Worm (Caenorhabditis elegans) whole organism, L2 larva: ENCODE data around the gene sec-3.

Source experiments
- elt-3 ChIP-seq: sonication (generic microtip); optimal IDR thresholded peaks from 2 replicates; lab custom pipeline; 2017; ENCODE audit warnings: missing biosample characterization, missing genetic modification characterization
- lin-13 ChIP-seq: fragments of 150-350 bp; optimal IDR thresholded peaks from 2 replicates; lab custom pipeline; 2014; ENCODE audit warnings: missing biosample characterization, missing genetic modification reagents, missing genetic modification characterization
- nhr-237 ChIP-seq: fragments of 150-350 bp; optimal IDR thresholded peaks from 2 replicates; lab custom pipeline; 2014; ENCODE audit warnings: missing biosample characterization, missing genetic modification characterization
- unc-39 ChIP-seq: fragments of 150-350 bp; optimal IDR thresholded peaks from 2 replicates; lab custom pipeline; 2014; ENCODE audit warnings: missing biosample characterization, missing genetic modification characterization

ce11 chrX:3126233-3126632 is 26.6 kb upstream of the sec-3 start:
- TF ChIP-seq elt-3 (tag; lab: Kevin White, UChicago): no peak
- no peak for TF ChIP-seq nhr-237
- no peak for TF ChIP-seq unc-39
- peak; percentile 10 for TF ChIP-seq lin-13 (GFP tag; lab: Kevin White, UChicago)
